Fruit fly (Drosophila melanogaster) whole organism, wandering third instar larva: ENCODE measurements around the gene CG44004.

Source experiments
- Abd-B ChIP-seq: fragments of >200 bp; optimal IDR thresholded peaks from 2 replicates; lab custom pipeline; 2017; ENCODE audit warnings: missing biosample characterization, missing genetic modification characterization
- CG32264 ChIP-seq: fragments of 200-800 bp; sonication (Bioruptor generic); optimal IDR thresholded peaks from 2 replicates; lab custom pipeline; 2016; ENCODE audit warnings: missing biosample characterization, missing genetic modification characterization
- CG9705 ChIP-seq: fragments of 200-800 bp; sonication (Bioruptor generic); optimal IDR thresholded peaks from 2 replicates; lab custom pipeline; 2018; ENCODE audit warnings: missing biosample characterization, mild to moderate bottlenecking, missing genetic modification characterization
- CrebA ChIP-seq: fragments of 200-800 bp; sonication (Bioruptor generic); optimal IDR thresholded peaks from 2 replicates; lab custom pipeline; 2016; ENCODE audit warnings: missing biosample characterization, mild to moderate bottlenecking, missing genetic modification characterization, borderline replicate concordance
- Dfd ChIP-seq: fragments of >200 bp; optimal IDR thresholded peaks from 2 replicates; lab custom pipeline; 2017; ENCODE audit warnings: missing biosample characterization, missing genetic modification characterization
- Dif ChIP-seq: fragments of 200-275, 200-300 bp; sonication (Bioruptor generic); optimal IDR thresholded peaks from 2 replicates; lab custom pipeline; 2018; ENCODE audit warnings: missing biosample characterization, missing genetic modification characterization; ENCODE audit not compliant: partially characterized antibody
- GATAd ChIP-seq: sonication (Bioruptor generic); optimal IDR thresholded peaks from 2 replicates; lab custom pipeline; 2016; ENCODE audit warnings: missing biosample characterization, missing genetic modification characterization
- HLH106 ChIP-seq: fragments of 200-800 bp; optimal IDR thresholded peaks from 3 replicates; lab custom pipeline; 2019; ENCODE audit warnings: missing biosample characterization, mild to moderate bottlenecking, missing genetic modification characterization, moderate library complexity
- Hnf4 ChIP-seq: fragments of 200-800 bp; sonication (Bioruptor generic); optimal IDR thresholded peaks from 2 replicates; lab custom pipeline; 2016; ENCODE audit warnings: missing biosample characterization, mild to moderate bottlenecking, missing genetic modification characterization
- Hr78 ChIP-seq: fragments of >200 bp; optimal IDR thresholded peaks from 2 replicates; lab custom pipeline; 2017; ENCODE audit warnings: missing biosample characterization, missing genetic modification characterization
- Hr83 ChIP-seq: fragments of 200-300 bp; sonication (Bioruptor generic); optimal IDR thresholded peaks from 2 replicates; lab custom pipeline; 2016; ENCODE audit warnings: missing biosample characterization, mild to moderate bottlenecking, missing genetic modification characterization, moderate library complexity; ENCODE audit not compliant: poor library complexity, severe bottlenecking
- Mio ChIP-seq: sonication (Bioruptor generic); optimal IDR thresholded peaks from 2 replicates; lab custom pipeline; 2016; ENCODE audit warnings: missing biosample characterization, missing genetic modification characterization
- Myc ChIP-seq: fragments of >200 bp; optimal IDR thresholded peaks from 2 replicates; lab custom pipeline; 2017
- N ChIP-seq: fragments of >200 bp; optimal IDR thresholded peaks from 2 replicates; lab custom pipeline; 2018; ENCODE audit warnings: missing biosample characterization, missing external identifiers, missing genetic modification characterization
- OdsH ChIP-seq: fragments of 200-800 bp; sonication (Bioruptor generic); optimal IDR thresholded peaks from 2 replicates; lab custom pipeline; 2016; ENCODE audit warnings: missing biosample characterization, mild to moderate bottlenecking, missing genetic modification characterization
- Rel ChIP-seq, 2 experiments: fragments of 200-800 bp; sonication (Bioruptor generic) in 1 of 2; optimal IDR thresholded peaks; 2 replicates in 1 of 2; 3 replicates in 1 of 2; lab custom pipeline; 2016 to 2019; ENCODE audit warnings: mild to moderate bottlenecking in 2 of 2, missing biosample characterization in 2 of 2, missing genetic modification characterization in 2 of 2, moderate library complexity in 1 of 2
- Sp1 ChIP-seq: fragments of 200-800 bp; sonication (Bioruptor generic); optimal IDR thresholded peaks from 3 replicates; lab custom pipeline; 2019; ENCODE audit warnings: missing biosample characterization, mild to moderate bottlenecking, missing genetic modification characterization, moderate library complexity
- Vsx2 ChIP-seq: fragments of 200-300, 225-300 bp; sonication (Bioruptor generic); optimal IDR thresholded peaks from 2 replicates; lab custom pipeline; 2018; ENCODE audit warnings: missing biosample characterization, missing genetic modification characterization; ENCODE audit not compliant: partially characterized antibody
- br ChIP-seq: fragments of 200-800 bp; sonication (Bioruptor generic); optimal IDR thresholded peaks from 2 replicates; lab custom pipeline; 2016; ENCODE audit warnings: missing biosample characterization, missing genetic modification characterization
- brk ChIP-seq: fragments of 200-800 bp; sonication (Bioruptor generic); optimal IDR thresholded peaks from 2 replicates; lab custom pipeline; 2016; ENCODE audit warnings: missing biosample characterization, mild to moderate bottlenecking, missing genetic modification characterization
- dl ChIP-seq, 2 experiments: fragments of 175-275, 200-275 bp in 1 of 2; fragments of 200-275 bp in 1 of 2; sonication (Bioruptor generic); optimal IDR thresholded peaks; lab custom pipeline; 2018; ENCODE audit warnings: mild to moderate bottlenecking in 2 of 2, missing biosample characterization in 2 of 2, missing genetic modification characterization in 2 of 2, moderate library complexity in 2 of 2; ENCODE audit not compliant: partially characterized antibody in 2 of 2, insufficient read depth in 1 of 2
- dmrt93B ChIP-seq: fragments of 200-800 bp; sonication (Bioruptor generic); optimal IDR thresholded peaks from 2 replicates; lab custom pipeline; 2018; ENCODE audit warnings: missing biosample characterization, mild to moderate bottlenecking, missing genetic modification characterization
- dsf ChIP-seq: sonication (Bioruptor generic); optimal IDR thresholded peaks from 2 replicates; lab custom pipeline; 2016; ENCODE audit warnings: missing biosample characterization, missing genetic modification characterization, borderline replicate concordance
- ey ChIP-seq: fragments of 200-800 bp; sonication (Bioruptor generic); optimal IDR thresholded peaks from 2 replicates; lab custom pipeline; 2016; ENCODE audit warnings: missing biosample characterization, missing genetic modification characterization
- foxo ChIP-seq, 2 experiments: fragments of 200-800 bp; sonication (Bioruptor generic); optimal IDR thresholded peaks; 2 replicates in 1 of 2; 3 replicates in 1 of 2; lab custom pipeline; 2016 to 2017; ENCODE audit warnings: missing biosample characterization in 2 of 2, missing genetic modification characterization in 2 of 2
- fru ChIP-seq: fragments of 200-800 bp; sonication (Bioruptor generic); optimal IDR thresholded peaks from 3 replicates; lab custom pipeline; 2016; ENCODE audit warnings: missing biosample characterization, mild to moderate bottlenecking, missing genetic modification characterization
- jim ChIP-seq: fragments of 175-275, 200-325 bp; sonication (Bioruptor generic); optimal IDR thresholded peaks from 2 replicates; lab custom pipeline; 2016; ENCODE audit warnings: missing biosample characterization, mild to moderate bottlenecking, missing genetic modification characterization
- lola ChIP-seq: fragments of >200 bp; optimal IDR thresholded peaks from 2 replicates; lab custom pipeline; 2017; ENCODE audit warnings: missing biosample characterization, missing genetic modification characterization
- pan ChIP-seq: fragments of >200 bp; optimal IDR thresholded peaks from 2 replicates; lab custom pipeline; 2017
- psq ChIP-seq: fragments of 200-800 bp; sonication (Bioruptor generic); optimal IDR thresholded peaks from 3 replicates; lab custom pipeline; 2017; ENCODE audit warnings: missing biosample characterization, mild to moderate bottlenecking, missing genetic modification characterization, moderate library complexity
- rgr ChIP-seq: fragments of 200-800 bp; sonication (Bioruptor generic); optimal IDR thresholded peaks from 3 replicates; lab custom pipeline; 2016; ENCODE audit warnings: missing biosample characterization, mild to moderate bottlenecking, missing genetic modification characterization
- sage ChIP-seq: fragments of 200-800 bp; sonication (Bioruptor generic); optimal IDR thresholded peaks from 2 replicates; lab custom pipeline; 2016; ENCODE audit warnings: missing biosample characterization, mild to moderate bottlenecking, missing genetic modification characterization
- sv ChIP-seq: fragments of 200-800 bp; sonication (Bioruptor generic); optimal IDR thresholded peaks from 3 replicates; lab custom pipeline; 2016; ENCODE audit warnings: missing biosample characterization, missing genetic modification characterization
- tai ChIP-seq: sonication (Bioruptor generic); optimal IDR thresholded peaks from 2 replicates; lab custom pipeline; 2016; ENCODE audit warnings: missing biosample characterization, missing genetic modification characterization
- usp ChIP-seq: fragments of >200 bp; optimal IDR thresholded peaks from 2 replicates; lab custom pipeline; 2017; ENCODE audit warnings: missing biosample characterization, missing genetic modification characterization
- woc ChIP-seq: sonication (Bioruptor generic); optimal IDR thresholded peaks from 2 replicates; lab custom pipeline; 2016; ENCODE audit warnings: missing biosample characterization, mild to moderate bottlenecking, missing genetic modification characterization

CG44004 gene

dm6 chr3L:18074988-18075387 is 1.3 kb upstream of the CG44004 start:
- TF ChIP-seq HLH106 (tag; lab: Kevin White, UChicago), result no peak
- TF ChIP-seq jim (GFP tag; lab: Kevin White, UChicago), result no peak

dm6 chr3L:18072023-18072422 is 1.6 kb downstream of the CG44004 start, which contains the start of gene CG44005:
CG44005 (minus strand) TSS chr3L:18072123.
- TF ChIP-seq GATAd (GFP tag; lab: Kevin White, UChicago) (no peak), Hr78 (GFP tag; lab: Kevin White, UChicago) (no peak), tai (GFP tag; lab: Kevin White, UChicago) (no peak), psq (GFP tag; lab: Kevin White, UChicago) (no peak), dl (GFP tag; optimal IDR thresholded peaks at IDR 0.05; lab: Kevin White, UChicago; ENCODE audit: insufficient read depth in 1 of 2, partially characterized antibody in 2 of 2) (no peak), ey (no peak), Abd-B (GFP tag; lab: Kevin White, UChicago) (no peak), CrebA (no peak), brk (no peak), sage (no peak), HLH106 (tag; lab: Kevin White, UChicago) (no peak), OdsH (no peak), Rel (GFP tag; optimal IDR thresholded peaks at IDR 0.05; lab: Kevin White, UChicago) (no peak), Rel (tag; optimal IDR thresholded peaks at IDR 0.05; lab: Kevin White, UChicago) (no peak)

DNA sequence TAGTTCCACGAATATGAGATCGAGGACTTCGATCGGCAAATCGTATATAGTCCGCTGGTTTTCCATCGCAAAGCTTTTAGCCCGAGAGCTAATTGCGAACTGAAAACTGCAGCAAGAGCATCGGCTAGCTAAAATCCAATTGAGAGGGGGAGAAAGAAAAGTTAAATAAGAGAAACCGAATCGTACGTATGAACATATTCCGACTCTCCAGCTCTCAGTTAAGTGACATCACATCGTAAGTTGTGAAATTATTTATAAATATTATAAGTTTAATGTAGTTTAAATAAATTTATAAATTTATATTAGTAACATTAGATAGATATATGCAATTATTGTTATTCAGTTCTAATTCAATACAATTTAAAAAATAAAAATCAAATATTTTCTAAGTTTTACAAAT is 3.6 kb downstream of the CG44004 start, which contains the start of gene CG44006:
CG44006 (minus strand) TSS at position 101 of the 400 bp plus-strand sequence.
- no peak for TF ChIP-seq dl (GFP tag; optimal IDR thresholded peaks at IDR 0.05; lab: Kevin White, UChicago; ENCODE audit: insufficient read depth in 1 of 2, partially characterized antibody in 2 of 2)
- TF ChIP-seq Hr78 (GFP tag; lab: Kevin White, UChicago), result no peak
- TF ChIP-seq OdsH, result no peak
- no peak for TF ChIP-seq Dif (GFP tag; lab: Kevin White, UChicago)
- TF ChIP-seq dsf (GFP tag; lab: Kevin White, UChicago), result no peak
- no peak for TF ChIP-seq Vsx2 (GFP tag; lab: Kevin White, UChicago)
- no peak for TF ChIP-seq GATAd (GFP tag; lab: Kevin White, UChicago)
- TF ChIP-seq Myc, result no peak
- no peak for TF ChIP-seq br
- no peak for TF ChIP-seq sv (GFP tag; lab: Kevin White, UChicago)
- TF ChIP-seq Mio (GFP tag; lab: Kevin White, UChicago), result no peak
- TF ChIP-seq foxo (GFP tag; optimal IDR thresholded peaks at IDR 0.05; lab: Kevin White, UChicago), result no peak
- TF ChIP-seq tai (GFP tag; lab: Kevin White, UChicago), result no peak
- no peak for TF ChIP-seq Abd-B (GFP tag; lab: Kevin White, UChicago)
- no peak for TF ChIP-seq woc
- no peak for TF ChIP-seq Sp1
- no peak for TF ChIP-seq Hr83
- TF ChIP-seq Dfd (GFP tag; lab: Kevin White, UChicago), result no peak
- TF ChIP-seq Rel (GFP tag; optimal IDR thresholded peaks at IDR 0.05; lab: Kevin White, UChicago), result no peak
- no peak for TF ChIP-seq Rel (tag; optimal IDR thresholded peaks at IDR 0.05; lab: Kevin White, UChicago)

DNA sequence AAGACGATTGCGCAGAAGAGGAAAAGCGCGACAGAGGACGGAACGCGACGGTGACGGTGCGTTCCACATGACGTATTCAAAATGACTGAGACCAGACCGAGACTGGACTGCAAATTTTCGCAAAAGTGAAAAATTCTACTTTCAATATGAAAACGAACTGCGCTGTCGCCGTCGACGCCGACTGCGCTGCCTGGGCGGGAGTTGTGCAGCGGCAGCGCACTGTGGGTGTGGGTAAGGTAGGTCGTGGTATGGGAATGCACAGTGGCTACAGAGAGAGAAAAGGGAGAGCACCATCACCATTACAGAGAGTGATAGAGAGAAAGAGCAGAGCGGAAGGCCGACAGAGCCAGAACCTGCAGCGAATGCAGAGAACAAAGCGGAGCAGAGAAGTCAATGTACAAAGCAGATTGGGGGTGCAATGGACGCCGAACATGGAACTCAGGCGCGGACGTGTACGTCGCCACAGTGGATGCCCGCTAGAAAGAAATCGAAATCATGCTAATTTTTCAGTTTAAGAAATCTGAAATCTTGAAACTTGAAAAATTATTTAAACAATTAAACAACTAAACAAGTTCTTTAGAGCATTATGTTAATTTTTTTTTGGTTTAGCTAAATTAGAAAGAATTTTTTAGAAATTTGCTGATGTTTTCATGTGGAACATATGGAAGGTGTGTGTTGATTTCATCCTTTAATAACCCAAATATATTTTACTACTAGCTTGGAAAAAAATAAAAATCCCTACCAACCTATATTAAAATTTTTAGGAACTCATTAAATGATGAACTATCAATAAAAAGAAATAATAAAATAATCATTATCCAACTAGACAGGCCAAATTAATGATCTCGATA is 8.8 kb downstream of the CG44004 start, which contains the start of gene Eip75B:
Eip75B (minus strand) TSS at position 65 of the 851 bp plus-strand sequence.
- TF ChIP-seq Abd-B (GFP tag; lab: Kevin White, UChicago), result no peak
- peak; percentile 57 for TF ChIP-seq OdsH
- no peak for TF ChIP-seq Hr78 (GFP tag; lab: Kevin White, UChicago)
- TF ChIP-seq Rel (GFP tag; optimal IDR thresholded peaks at IDR 0.05; lab: Kevin White, UChicago), result no peak
- TF ChIP-seq Rel (tag; optimal IDR thresholded peaks at IDR 0.05; lab: Kevin White, UChicago), result no peak
- TF ChIP-seq Hnf4 (GFP tag; lab: Kevin White, UChicago), result peak; percentile 51
- peak; percentile 52 for TF ChIP-seq dmrt93B (GFP tag; lab: Kevin White, UChicago)
- TF ChIP-seq rgr (GFP tag; lab: Kevin White, UChicago), result peak; percentile 45
- TF ChIP-seq Mio (GFP tag; lab: Kevin White, UChicago), result no peak
- TF ChIP-seq Hr83, result peak; percentile 9
- no peak for TF ChIP-seq dsf (GFP tag; lab: Kevin White, UChicago)
- no peak for TF ChIP-seq CG32264 (GFP tag; lab: Kevin White, UChicago)
- TF ChIP-seq usp (GFP tag; lab: Kevin White, UChicago), result no peak
- no peak for TF ChIP-seq sage
- peak; percentile 32 for TF ChIP-seq ey
- TF ChIP-seq Myc, result no peak
- TF ChIP-seq dl (GFP tag; optimal IDR thresholded peaks at IDR 0.05; lab: Kevin White, UChicago; ENCODE audit: insufficient read depth in 1 of 2, partially characterized antibody in 2 of 2), result peak; percentile 21 to 72
- peak; percentile 59 for TF ChIP-seq woc
- peak; percentile 57 for TF ChIP-seq fru
- no peak for TF ChIP-seq Vsx2 (GFP tag; lab: Kevin White, UChicago)
- no peak for TF ChIP-seq CG9705 (GFP tag; lab: Kevin White, UChicago)
- TF ChIP-seq Dif (GFP tag; lab: Kevin White, UChicago), result peak; percentile 76
- no peak for TF ChIP-seq CrebA
- no peak for TF ChIP-seq brk
- TF ChIP-seq N, result no peak
- TF ChIP-seq jim (GFP tag; lab: Kevin White, UChicago), result no peak
- no peak for TF ChIP-seq GATAd (GFP tag; lab: Kevin White, UChicago)
- TF ChIP-seq Sp1, result peak; percentile 64
- peak; percentile 86 for TF ChIP-seq psq (GFP tag; lab: Kevin White, UChicago)
- no peak for TF ChIP-seq lola (GFP tag; lab: Kevin White, UChicago)
- TF ChIP-seq br, result peak; percentile 42
- TF ChIP-seq tai (GFP tag; lab: Kevin White, UChicago), result peak; percentile 22
- TF ChIP-seq sv (GFP tag; lab: Kevin White, UChicago), result no peak
- no peak for TF ChIP-seq pan (lab: Kevin White, UChicago)
